Worm (Caenorhabditis elegans) whole organism, L4 larva: Measurements from ENCODE around the gene scc-3.

Experiments used
- F10B5.3 ChIP-seq: sonication (generic microtip); optimal IDR thresholded peaks from 2 replicates; lab custom pipeline; 2016; ENCODE audit warnings: mild to moderate bottlenecking, missing genetic modification characterization, missing compliant biosample characterization
- F37D6.2 ChIP-seq: sonication (generic microtip); optimal IDR thresholded peaks from 2 replicates; lab custom pipeline; 2016; ENCODE audit warnings: mild to moderate bottlenecking, missing genetic modification characterization, missing compliant biosample characterization
- F49E8.2 ChIP-seq: sonication (generic microtip); optimal IDR thresholded peaks from 2 replicates; lab custom pipeline; 2016; ENCODE audit warnings: missing compliant biosample characterization, mild to moderate bottlenecking, missing genetic modification characterization, borderline replicate concordance
- T26A8.4 ChIP-seq: fragments of 200-800 bp; sonication (Bioruptor generic); IDR thresholded peaks from 2 replicates; pipeline ENCODE4 v1.3.6; 2022; ENCODE audit warnings: missing genetic modification characterization, missing compliant biosample characterization
- Y105C5A.15 ChIP-seq: fragments of 200-800 bp; sonication (Bioruptor generic); IDR thresholded peaks from 2 replicates; pipeline ENCODE4 v1.3.6; 2022; ENCODE audit warnings: missing genetic modification characterization, missing compliant biosample characterization
- ZK546.5 ChIP-seq, 2 experiments: sonication (generic microtip); optimal IDR thresholded peaks; 2 replicates each; lab custom pipeline; 2017; ENCODE audit warnings: missing biosample characterization in 2 of 2, missing genetic modification characterization in 2 of 2
- ama-1 ChIP-seq: fragments of 150-350 bp; optimal IDR thresholded peaks from 2 replicates; lab custom pipeline; 2014; ENCODE audit warnings: inconsistent platforms, mixed read lengths
- arid-1 ChIP-seq: fragments of 200-800 bp; sonication (Bioruptor generic); conservative IDR thresholded peaks from 2 replicates; pipeline ENCODE4 v1.3.6; 2022; ENCODE audit warnings: missing genetic modification reagents, missing genetic modification characterization, missing compliant biosample characterization
- ceh-82 ChIP-seq: sonication (generic microtip); optimal IDR thresholded peaks from 2 replicates; lab custom pipeline; 2017; ENCODE audit warnings: missing biosample characterization, missing genetic modification characterization
- daf-16 ChIP-seq, 3 experiments: sonication (generic microtip); optimal IDR thresholded peaks; 2 replicates each; lab custom pipeline; 2016 to 2017; ENCODE audit warnings: missing genetic modification characterization in 3 of 3, missing genetic modification reagents in 3 of 3, mild to moderate bottlenecking in 2 of 3, missing compliant biosample characterization in 2 of 3, missing biosample characterization in 1 of 3, moderate library complexity in 1 of 3
- dmd-6 ChIP-seq: fragments of 200-800 bp; sonication (Bioruptor generic); IDR thresholded peaks from 2 replicates; pipeline ENCODE4 v1.3.6; 2022; ENCODE audit warnings: missing genetic modification reagents, missing genetic modification characterization, missing compliant biosample characterization
- dmd-8 ChIP-seq: fragments of 200-800 bp; sonication (Bioruptor generic); IDR thresholded peaks from 2 replicates; pipeline ENCODE4 v1.3.6; 2022; ENCODE audit warnings: missing genetic modification characterization, missing compliant biosample characterization
- dve-1 ChIP-seq: sonication (generic microtip); optimal IDR thresholded peaks from 2 replicates; lab custom pipeline; 2017; ENCODE audit warnings: antibody characterized with exemption, mild to moderate bottlenecking, missing genetic modification characterization, missing compliant biosample characterization; ENCODE audit not compliant: insufficient read depth
- fkh-10 ChIP-seq: fragments of 150-350 bp; optimal IDR thresholded peaks from 2 replicates; lab custom pipeline; 2014; ENCODE audit warnings: missing biosample characterization, missing genetic modification reagents, missing genetic modification characterization
- fos-1 ChIP-seq: fragments of 150-350 bp; optimal IDR thresholded peaks from 2 replicates; lab custom pipeline; 2014; ENCODE audit warnings: missing biosample characterization, missing genetic modification characterization
- hif-1 ChIP-seq, 2 experiments: sonication (generic microtip); optimal IDR thresholded peaks; 2 replicates each; lab custom pipeline; 2016 to 2017; ENCODE audit warnings: missing compliant biosample characterization in 2 of 2, missing genetic modification characterization in 2 of 2, missing genetic modification reagents in 2 of 2, missing genotype in 2 of 2, mild to moderate bottlenecking in 1 of 2
- hlh-11 ChIP-seq: fragments of 200-800 bp; sonication (Bioruptor generic); optimal IDR thresholded peaks from 2 replicates; lab custom pipeline; 2018; ENCODE audit warnings: mild to moderate bottlenecking, missing genetic modification characterization, missing compliant biosample characterization
- hlh-30 ChIP-seq: sonication (generic microtip); optimal IDR thresholded peaks from 2 replicates; lab custom pipeline; 2017; ENCODE audit warnings: antibody characterized with exemption, mild to moderate bottlenecking, missing genetic modification characterization, missing compliant biosample characterization; ENCODE audit not compliant: insufficient read depth
- lin-15B ChIP-seq: fragments of 150-350 bp; sonication (generic microtip); optimal IDR thresholded peaks from 3 replicates; lab custom pipeline; 2014; ENCODE audit warnings: missing biosample characterization, missing genetic modification characterization
- lin-29 ChIP-seq: fragments of 200-800 bp; sonication (Bioruptor generic); IDR thresholded peaks from 2 replicates; pipeline ENCODE4 v1.3.6; 2022; ENCODE audit warnings: missing genetic modification reagents, missing genetic modification characterization, missing compliant biosample characterization
- lin-38 ChIP-seq: fragments of 200-800 bp; sonication (Bioruptor generic); IDR thresholded peaks from 2 replicates; pipeline ENCODE4 v1.3.6; 2022; ENCODE audit warnings: missing genetic modification reagents, missing genetic modification characterization, missing compliant biosample characterization
- lsy-2 ChIP-seq, 2 experiments: fragments of 150-350 bp in 1 of 2; sonication (generic microtip) in 1 of 2; optimal IDR thresholded peaks; 2 replicates each; lab custom pipeline; 2014 to 2017; ENCODE audit warnings: missing biosample characterization in 2 of 2, missing genetic modification characterization in 2 of 2
- mdl-1 ChIP-seq, 2 experiments: fragments of 150-350 bp in 1 of 2; sonication (generic microtip) in 1 of 2; optimal IDR thresholded peaks; 2 replicates each; lab custom pipeline; 2014 to 2017; ENCODE audit warnings: missing biosample characterization in 2 of 2, missing genetic modification characterization in 2 of 2
- mep-1 ChIP-seq: fragments of 150-350 bp; sonication (generic microtip); optimal IDR thresholded peaks from 3 replicates; lab custom pipeline; 2014; ENCODE audit warnings: missing biosample characterization, missing genetic modification characterization
- mxl-2 ChIP-seq: fragments of 200-800 bp; sonication (Bioruptor generic); conservative IDR thresholded peaks from 2 replicates; pipeline ENCODE4 v1.3.6; 2022; ENCODE audit warnings: missing genetic modification reagents, missing genetic modification characterization, missing compliant biosample characterization
- mxl-3 ChIP-seq: fragments of 200-800 bp; sonication (Bioruptor generic); optimal IDR thresholded peaks from 2 replicates; lab custom pipeline; 2018; ENCODE audit warnings: mild to moderate bottlenecking, missing genetic modification characterization, missing compliant biosample characterization
- nhr-11 ChIP-seq: fragments of 150-350 bp; optimal IDR thresholded peaks from 2 replicates; lab custom pipeline; 2014; ENCODE audit warnings: missing biosample characterization, missing genetic modification characterization
- nhr-111 ChIP-seq: fragments of 200-800 bp; sonication (Bioruptor generic); optimal IDR thresholded peaks from 2 replicates; lab custom pipeline; 2018; ENCODE audit warnings: mild to moderate bottlenecking, missing genetic modification characterization, missing compliant biosample characterization
- nhr-28 ChIP-seq: fragments of 150-350 bp; optimal IDR thresholded peaks from 2 replicates; lab custom pipeline; 2014; ENCODE audit warnings: missing biosample characterization, missing genetic modification characterization
- nhr-6 ChIP-seq: fragments of 150-350 bp; optimal IDR thresholded peaks from 2 replicates; lab custom pipeline; 2014; ENCODE audit warnings: missing biosample characterization, missing genetic modification characterization
- nhr-77 ChIP-seq: fragments of 150-350 bp; optimal IDR thresholded peaks from 2 replicates; lab custom pipeline; 2014; ENCODE audit warnings: missing biosample characterization, missing genetic modification characterization
- php-3 ChIP-seq: fragments of 200-800 bp; sonication (Bioruptor generic); IDR thresholded peaks from 2 replicates; pipeline ENCODE4 v1.3.6; 2022; ENCODE audit warnings: missing genetic modification reagents, missing genetic modification characterization, missing compliant biosample characterization
- pqm-1 ChIP-seq: sonication (generic microtip); optimal IDR thresholded peaks from 2 replicates; lab custom pipeline; 2017; ENCODE audit warnings: missing biosample characterization, missing genetic modification characterization
- sdz-12 ChIP-seq: fragments of 200-800 bp; sonication (Bioruptor generic); optimal IDR thresholded peaks from 2 replicates; lab custom pipeline; 2018; ENCODE audit warnings: mild to moderate bottlenecking, missing genetic modification characterization, missing compliant biosample characterization
- skn-1 ChIP-seq: fragments of 150-350 bp; optimal IDR thresholded peaks from 2 replicates; lab custom pipeline; 2014; ENCODE audit warnings: missing biosample characterization, missing genetic modification characterization
- snpc-1.2 ChIP-seq: fragments of 200-800 bp; sonication (Bioruptor generic); IDR thresholded peaks from 2 replicates; pipeline ENCODE4 v1.3.6; 2022; ENCODE audit warnings: missing genetic modification reagents, missing genetic modification characterization, missing compliant biosample characterization
- spr-3 ChIP-seq: fragments of 200-800 bp; sonication (Bioruptor generic); optimal IDR thresholded peaks from 2 replicates; lab custom pipeline; 2018; ENCODE audit warnings: mild to moderate bottlenecking, missing genetic modification characterization, missing compliant biosample characterization
- unc-62 ChIP-seq, 3 experiments: fragments of 150-350 bp in 1 of 3; sonication (generic microtip); optimal IDR thresholded peaks in 2 of 3; peaks in 1 of 3; 1 replicate in 1 of 3; 2 replicates in 2 of 3; lab custom pipeline; 2014 to 2017; ENCODE audit warnings: missing biosample characterization in 3 of 3, missing genetic modification characterization in 3 of 3, missing genetic modification reagents in 3 of 3, missing genotype in 1 of 3
- zip-11 ChIP-seq: fragments of 200-800 bp; sonication (Bioruptor generic); IDR thresholded peaks from 2 replicates; pipeline ENCODE4 v1.3.6; 2022; ENCODE audit warnings: missing genetic modification characterization, missing compliant biosample characterization

Gene scc-3

ce11 chrV:12814481-12814882 lies 50.7 kb downstream of the scc-3 start (continued):
- TF ChIP-seq ZK546.5 (tag; optimal IDR thresholded peaks at IDR 0.05; lab: Kevin White, UChicago) (no peak), hlh-11 (peak; percentile 90), zip-11 (GFP tag; lab: Robert Waterston, UW) (no peak), pqm-1 (tag; lab: Kevin White, UChicago) (no peak), unc-62 (GFP tag; optimal IDR thresholded peaks at IDR 0.05 in 1 of 2; lab: Kevin White, UChicago) (peak in 1 of 2 experiments; percentile 98), unc-62 (tag; optimal IDR thresholded peaks at IDR 0.05; lab: Kevin White, UChicago) (no peak), dmd-6 (GFP tag; lab: Robert Waterston, UW) (peak; percentile 51; the same call in 1 of the 2 replicates), daf-16 (GFP tag; optimal IDR thresholded peaks at IDR 0.05; lab: Kevin White, UChicago) (peak in 1 of 2 experiments; percentile 50), daf-16 (tag; optimal IDR thresholded peaks at IDR 0.05; lab: Kevin White, UChicago) (peak; percentile 30), mxl-3 (GFP tag; lab: Kevin White, UChicago) (peak; percentile 53), F10B5.3 (tag; lab: Kevin White, UChicago) (no peak), nhr-111 (GFP tag; lab: Kevin White, UChicago) (no peak), T26A8.4 (GFP tag; lab: Robert Waterston, UW) (no peak), ceh-82 (no peak), ama-1 (lab: Kevin White, UChicago) (peak; percentile 10), arid-1 (no peak), nhr-11 (tag; lab: Kevin White, UChicago) (peak; percentile 83), mxl-2 (GFP tag; lab: Robert Waterston, UW) (no peak), lin-15B (no peak), dmd-8 (GFP tag; lab: Robert Waterston, UW) (no peak), fkh-10 (GFP tag; lab: Kevin White, UChicago) (peak; percentile 65), spr-3 (GFP tag; lab: Kevin White, UChicago) (no peak), fos-1 (tag; lab: Kevin White, UChicago) (no peak), lin-38 (GFP tag; lab: Robert Waterston, UW) (0 out of 2 replicates have a peak, but pooled peaks have one; percentile 19), hlh-30 (tag; lab: Kevin White, UChicago) (peak; percentile 93), Y105C5A.15 (GFP tag; lab: Robert Waterston, UW) (no peak), snpc-1.2 (GFP tag; lab: Robert Waterston, UW) (0 out of 2 replicates have a peak, but pooled peaks have one; percentile 15), F37D6.2 (tag; lab: Kevin White, UChicago) (peak; percentile 70), skn-1 (no peak), lin-29 (GFP tag; lab: Robert Waterston, UW) (no peak), F49E8.2 (no peak)

- TF ChIP-seq daf-16 (GFP tag; optimal IDR thresholded peaks at IDR 0.05; lab: Kevin White, UChicago), result no peak
- peak; percentile 89 for TF ChIP-seq daf-16 (tag; optimal IDR thresholded peaks at IDR 0.05; lab: Kevin White, UChicago)
- peak; percentile 22; the same call in 1 of the 2 replicates for TF ChIP-seq php-3 (GFP tag; lab: Robert Waterston, UW)
- TF ChIP-seq hlh-11, result peak; percentile 0
- no peak for TF ChIP-seq hif-1 (tag; optimal IDR thresholded peaks at IDR 0.05; lab: Kevin White, UChicago)
- TF ChIP-seq nhr-6 (tag; lab: Kevin White, UChicago), result peak; percentile 45
- TF ChIP-seq nhr-77, result peak; percentile 32
- TF ChIP-seq nhr-28, result peak; percentile 60
- peak; percentile 52 for TF ChIP-seq dve-1 (tag; lab: Kevin White, UChicago)
- TF ChIP-seq dmd-8 (GFP tag; lab: Robert Waterston, UW), result no peak
- TF ChIP-seq mdl-1 (tag; optimal IDR thresholded peaks at IDR 0.05; lab: Kevin White, UChicago), result peak in 1 of 2 experiments; percentile 19
- no peak for TF ChIP-seq sdz-12
Measured at ce11 chrV:12815386-12815785, 51.6 kb downstream of the scc-3 start.

ce11 chrV:12816672-12817071 lies 52.9 kb downstream of the scc-3 start:
- TF ChIP-seq mep-1 (tag; lab: Kevin White, UChicago), result peak; percentile 4
- TF ChIP-seq hlh-30 (tag; lab: Kevin White, UChicago), result peak; percentile 37
- TF ChIP-seq lin-15B, result no peak
- TF ChIP-seq fos-1 (tag; lab: Kevin White, UChicago), result no peak
- TF ChIP-seq lsy-2 (tag; optimal IDR thresholded peaks at IDR 0.05; lab: Kevin White, UChicago), result peak; percentile 12 to 47
- peak in 1 of 2 experiments; percentile 74 for TF ChIP-seq unc-62 (GFP tag; optimal IDR thresholded peaks at IDR 0.05 in 1 of 2; lab: Kevin White, UChicago)
- TF ChIP-seq unc-62 (tag; optimal IDR thresholded peaks at IDR 0.05; lab: Kevin White, UChicago), result no peak
- TF ChIP-seq, all 104 proteins: peak for 4
